Worm (Caenorhabditis elegans): ENCODE results near the gene F14F7.4.

The F14F7.4 gene

DNA sequence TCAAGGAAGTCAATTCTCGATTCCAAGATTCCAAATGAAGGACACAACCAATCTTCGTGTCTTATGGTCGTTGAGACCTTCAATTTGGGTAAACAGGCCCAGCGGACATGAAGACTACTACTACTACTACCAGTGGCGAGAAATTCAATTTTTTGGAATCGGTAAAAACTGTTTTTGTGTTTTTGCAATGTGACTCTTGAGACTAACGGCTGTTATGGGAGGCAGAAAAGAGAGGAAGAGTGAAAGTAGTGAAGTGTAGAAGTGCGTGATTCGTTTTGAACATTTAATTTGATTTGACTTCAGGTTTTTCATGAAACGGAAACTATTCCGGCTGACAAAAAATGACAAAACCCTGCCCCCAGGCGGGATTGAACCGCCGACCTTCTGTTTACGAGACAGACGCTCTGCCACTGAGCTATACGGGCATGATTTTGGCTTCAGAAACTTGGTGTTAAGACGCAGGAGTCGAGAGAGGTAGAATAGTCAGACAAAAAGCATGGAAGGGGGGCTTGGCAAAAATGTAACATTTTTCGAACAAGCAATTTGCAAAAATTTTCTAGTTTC is 13.7 kb downstream of the F14F7.4 start:
- peak; percentile 51 for TF ChIP-seq dao-5 (tag; optimal IDR thresholded peaks at IDR 0.05)
- TF ChIP-seq W03F9.2 (tag; optimal IDR thresholded peaks at IDR 0.05): peak; percentile 56
- TF ChIP-seq him-1 (tag; optimal IDR thresholded peaks at IDR 0.05): peak; percentile 6

ce11 chrIII:13013912-13014311 is 15.6 kb downstream of the F14F7.4 start:
- TF ChIP-seq him-1 (tag; optimal IDR thresholded peaks at IDR 0.05) (no peak), W03F9.2 (tag; optimal IDR thresholded peaks at IDR 0.05) (no peak), dao-5 (tag; optimal IDR thresholded peaks at IDR 0.05) (no peak)

DNA sequence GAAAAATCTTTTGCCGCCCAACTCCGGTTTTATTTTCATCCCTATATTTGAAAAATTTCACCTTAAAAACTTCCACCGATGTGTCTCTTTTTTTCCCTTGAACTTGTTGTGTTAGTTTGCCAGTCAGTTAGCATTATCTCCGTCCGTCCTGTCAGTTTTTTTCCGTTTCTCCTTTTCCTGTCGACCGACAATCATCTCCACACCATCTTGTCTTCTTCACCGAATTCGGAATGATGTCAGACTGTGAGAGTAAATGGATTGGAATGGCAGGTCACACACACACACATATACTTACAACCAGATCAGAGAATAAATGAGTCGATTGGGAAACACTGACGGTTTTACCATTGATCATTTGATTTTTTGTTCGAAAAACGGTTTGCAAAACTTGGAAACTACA is 17.6 kb downstream of the F14F7.4 start:
- TF ChIP-seq him-1 (tag; optimal IDR thresholded peaks at IDR 0.05) (no peak), W03F9.2 (tag; optimal IDR thresholded peaks at IDR 0.05) (no peak), dao-5 (tag; optimal IDR thresholded peaks at IDR 0.05) (no peak)

- TF ChIP-seq W03F9.2 (tag; optimal IDR thresholded peaks at IDR 0.05): no peak
- TF ChIP-seq dao-5 (tag; optimal IDR thresholded peaks at IDR 0.05): no peak
- TF ChIP-seq him-1 (tag; optimal IDR thresholded peaks at IDR 0.05): no peak
These were observed 24.3 kb downstream of the F14F7.4 start, which contains the start of gene snf-7 for ce11 chrIII:13005161-13005560. snf-7 (plus strand) TSS chrIII:13005461.

DNA sequence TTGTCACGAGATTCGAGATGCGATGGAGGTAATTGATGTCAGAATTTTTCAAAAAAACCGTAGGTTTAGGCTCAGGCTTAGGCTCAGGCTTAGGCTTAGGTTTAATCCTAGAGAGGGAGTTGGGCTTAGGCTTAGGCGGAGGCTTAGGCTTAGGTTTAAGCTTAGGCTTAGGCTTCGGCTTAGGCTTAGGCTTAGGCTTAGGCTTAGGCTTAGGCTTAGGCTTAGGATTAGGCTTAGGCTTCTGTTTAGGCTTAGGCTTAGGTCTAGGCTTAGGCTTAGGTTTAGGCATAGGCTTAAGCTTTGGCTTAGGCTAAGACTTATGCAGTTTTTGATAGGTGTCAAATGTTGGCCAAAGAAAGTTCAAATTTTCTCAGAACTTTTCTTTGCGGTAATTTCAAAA is 25.2 kb downstream of the F14F7.4 start:
- no peak for TF ChIP-seq dao-5 (tag; optimal IDR thresholded peaks at IDR 0.05)
- no peak for TF ChIP-seq him-1 (tag; optimal IDR thresholded peaks at IDR 0.05)
- no peak for TF ChIP-seq W03F9.2 (tag; optimal IDR thresholded peaks at IDR 0.05)

DNA sequence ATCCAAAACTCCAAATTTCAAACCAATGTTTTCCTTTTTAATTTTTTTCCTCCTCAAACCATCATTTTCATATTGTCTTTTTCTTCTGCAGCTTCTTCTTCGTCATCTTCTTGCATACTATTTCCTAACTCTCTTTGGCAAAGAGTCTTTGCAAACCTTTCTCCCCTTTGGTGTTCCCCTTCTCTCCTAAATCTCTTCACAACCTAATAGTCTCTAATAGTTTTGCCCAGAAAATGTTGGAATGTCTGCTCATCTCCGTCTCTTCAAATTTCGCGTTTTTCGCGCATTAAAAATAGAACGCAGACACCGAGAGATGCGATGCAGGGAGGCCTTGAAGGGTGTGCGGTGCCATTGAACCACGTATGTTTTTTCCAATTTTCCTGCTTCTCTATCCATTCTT is 27.4 kb downstream of the F14F7.4 start, which contains the start of gene ZK1010.10:
TSS of gene ZK1010.10 (plus strand) at position 286 of the 400 bp plus-strand sequence.
- TF ChIP-seq W03F9.2 (tag; optimal IDR thresholded peaks at IDR 0.05) (no peak), dao-5 (tag; optimal IDR thresholded peaks at IDR 0.05) (no peak), him-1 (tag; optimal IDR thresholded peaks at IDR 0.05) (no peak)

DNA sequence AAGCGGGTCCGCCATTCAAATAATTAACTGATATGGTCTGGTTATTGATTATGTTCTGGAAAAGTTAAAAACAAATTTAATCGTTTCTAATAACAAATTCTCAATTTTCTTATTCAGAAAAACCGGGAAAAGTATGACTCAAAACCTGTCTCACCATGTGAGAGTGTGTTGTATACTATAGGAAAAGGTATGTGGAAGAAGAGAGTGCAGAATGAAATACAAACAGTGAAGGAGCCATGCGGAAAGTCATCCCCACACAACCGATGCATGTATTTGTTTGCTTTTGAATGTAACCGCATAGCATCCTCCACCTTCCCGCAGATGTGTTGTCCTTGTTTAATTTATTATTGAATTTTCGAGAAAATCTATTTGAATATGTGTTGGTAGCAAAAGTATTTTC is 29.1 kb downstream of the F14F7.4 start, which contains the start of gene ZK1010.8:
TSS of gene ZK1010.8 (minus strand) at position 214 of the 400 bp plus-strand sequence.
- TF ChIP-seq him-1 (tag; optimal IDR thresholded peaks at IDR 0.05) (no peak), dao-5 (tag; optimal IDR thresholded peaks at IDR 0.05) (no peak), W03F9.2 (tag; optimal IDR thresholded peaks at IDR 0.05) (no peak)

ce11 chrIII:12998252-12998651 is 31.3 kb downstream of the F14F7.4 start:
- TF ChIP-seq W03F9.2 (tag; optimal IDR thresholded peaks at IDR 0.05) (no peak), dao-5 (tag; optimal IDR thresholded peaks at IDR 0.05) (no peak), him-1 (tag; optimal IDR thresholded peaks at IDR 0.05) (no peak)

DNA sequence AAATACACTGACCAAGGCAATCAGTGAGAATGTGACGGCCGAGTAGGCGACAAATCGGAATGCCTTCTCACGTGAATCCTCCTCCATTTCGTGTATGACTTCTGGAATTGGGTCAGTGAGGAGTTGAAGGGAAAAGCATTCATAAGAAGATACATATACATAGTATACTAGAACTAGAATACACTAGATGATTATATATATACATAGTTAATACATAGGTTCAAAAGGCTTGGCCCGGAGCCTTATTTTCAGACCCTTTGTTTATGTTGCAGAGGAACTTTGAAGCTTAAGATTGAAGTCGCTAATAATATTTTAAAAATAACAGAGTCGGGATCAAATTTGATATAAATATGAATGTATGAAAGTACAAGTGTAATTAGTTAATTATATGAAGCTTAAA is 35.9 kb downstream of the F14F7.4 start, which contains the start of gene col-97:
TSS of gene col-97 (minus strand) at position 101 of the 400 bp plus-strand sequence.
- no peak for TF ChIP-seq dao-5 (tag; optimal IDR thresholded peaks at IDR 0.05)
- TF ChIP-seq W03F9.2 (tag; optimal IDR thresholded peaks at IDR 0.05): no peak

DNA sequence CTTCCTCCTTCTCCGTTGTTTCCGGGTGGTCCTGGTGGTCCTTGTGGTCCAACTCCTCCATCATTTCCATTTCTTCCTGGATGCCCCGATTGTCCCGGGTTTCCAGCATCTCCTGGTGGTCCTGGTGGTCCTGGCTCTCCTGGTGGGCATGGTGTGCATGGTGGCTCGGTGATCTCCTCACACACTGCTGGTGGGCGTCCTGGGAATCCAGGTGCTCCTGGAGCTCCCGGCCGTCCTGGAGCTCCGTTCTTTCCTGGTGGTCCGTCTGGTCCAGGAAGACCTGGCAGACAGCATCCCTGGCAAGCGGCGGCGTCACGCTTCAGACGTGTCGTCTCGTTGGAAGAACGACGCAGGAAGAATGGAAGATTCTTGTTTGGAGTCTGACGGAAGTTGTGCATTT is 36.5 kb downstream of the F14F7.4 start:
- TF ChIP-seq him-1 (tag; optimal IDR thresholded peaks at IDR 0.05) (no peak), W03F9.2 (tag; optimal IDR thresholded peaks at IDR 0.05) (no peak), dao-5 (tag; optimal IDR thresholded peaks at IDR 0.05) (no peak)

DNA sequence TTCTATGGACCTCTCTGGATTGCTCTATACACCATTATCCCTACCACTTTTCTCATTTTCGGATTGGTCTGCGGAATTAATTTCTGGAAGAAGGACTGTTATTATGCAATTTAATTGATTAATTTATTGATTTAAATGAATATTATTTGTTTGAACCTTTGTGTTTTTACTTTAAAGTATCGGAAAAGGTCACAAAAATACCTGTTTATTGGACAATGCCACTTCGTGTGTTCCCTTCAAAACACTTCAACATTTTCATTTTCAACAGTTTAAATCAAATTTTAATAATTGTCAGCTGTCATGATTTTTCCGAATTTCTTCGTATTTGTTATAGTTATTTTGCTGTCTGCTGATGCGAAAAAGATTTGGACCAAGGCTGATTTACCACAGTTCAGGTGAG is 38.5 kb downstream of the F14F7.4 start, which contains the start of gene ZK1010.12:
TSS of gene ZK1010.12 (plus strand) at position 301 of the 400 bp plus-strand sequence.
- TF ChIP-seq him-1 (tag; optimal IDR thresholded peaks at IDR 0.05) (no peak), dao-5 (tag; optimal IDR thresholded peaks at IDR 0.05) (no peak), W03F9.2 (tag; optimal IDR thresholded peaks at IDR 0.05) (no peak)

DNA sequence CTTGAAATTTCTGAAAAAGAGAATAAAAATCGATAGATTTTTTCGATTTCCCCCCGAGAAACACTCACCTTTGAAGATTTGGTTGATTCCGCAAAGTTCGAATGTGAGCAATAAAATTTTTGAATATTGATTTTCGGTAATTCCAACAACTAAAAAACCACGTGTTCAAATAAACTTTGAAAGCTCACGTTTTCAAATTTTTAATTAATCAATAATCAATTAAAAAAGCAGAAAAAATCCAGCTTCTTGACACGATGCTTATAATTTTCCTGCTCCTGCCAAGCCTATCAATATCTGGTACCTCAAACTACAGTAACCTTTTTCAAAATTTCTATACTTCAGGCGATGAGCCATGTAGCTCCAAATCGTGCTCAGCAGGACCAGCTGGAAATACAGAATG is 42.1 kb downstream of the F14F7.4 start, which contains the start of gene ZK1010.5:
TSS of gene ZK1010.5 (minus strand) at position 101 of the 400 bp plus-strand sequence.
- TF ChIP-seq W03F9.2 (tag; optimal IDR thresholded peaks at IDR 0.05) (no peak), him-1 (tag; optimal IDR thresholded peaks at IDR 0.05) (no peak), dao-5 (tag; optimal IDR thresholded peaks at IDR 0.05) (no peak)

- no peak for TF ChIP-seq dao-5 (tag; optimal IDR thresholded peaks at IDR 0.05)
- TF ChIP-seq him-1 (tag; optimal IDR thresholded peaks at IDR 0.05): no peak
- no peak for TF ChIP-seq W03F9.2 (tag; optimal IDR thresholded peaks at IDR 0.05)
These were observed 48.7 kb downstream of the F14F7.4 start, which contains the start of gene ZK1010.4 for ce11 chrIII:12980770-12981169. ZK1010.4 (plus strand) TSS chrIII:12981070.

DNA sequence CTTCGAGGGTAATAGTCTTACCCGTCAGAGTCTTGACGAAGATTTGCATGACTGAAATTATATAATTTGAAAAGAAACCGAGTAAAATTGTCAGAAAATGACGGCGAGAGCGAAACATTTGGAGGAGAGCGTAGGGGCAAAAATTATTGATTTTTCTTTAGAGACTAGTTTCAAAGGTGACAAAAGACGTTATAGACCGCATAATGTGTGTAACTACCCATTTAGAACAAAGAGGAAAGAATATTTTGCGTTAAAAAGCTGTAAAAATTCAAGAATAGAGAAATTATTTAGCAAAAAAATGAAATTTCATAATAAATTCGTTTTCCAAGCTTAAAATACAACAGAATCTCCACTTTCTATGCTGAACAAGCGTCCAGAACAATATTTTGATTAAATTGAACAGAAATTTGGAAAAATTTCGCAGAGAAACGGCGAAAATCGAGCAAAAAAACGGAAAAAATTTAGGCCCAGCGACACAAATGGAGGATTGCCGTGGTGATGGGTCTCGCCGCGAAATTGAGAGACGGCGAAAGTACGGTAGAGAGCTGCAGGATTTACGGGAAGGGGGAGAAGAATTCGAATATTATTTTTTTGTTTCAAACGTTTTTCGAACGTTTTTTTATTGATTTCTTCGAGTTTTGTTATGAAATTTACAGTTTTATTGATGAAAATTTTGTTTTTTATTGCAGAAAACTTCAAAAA is 50.9 kb downstream of the F14F7.4 start, which contains the start of the genes ubq-2 and frg-1:
TSS of gene ubq-2 (minus strand) at position 51 of the 702 bp plus-strand sequence.
TSS of gene frg-1 (plus strand) at position 690 of the 702 bp plus-strand sequence.
- TF ChIP-seq dao-5 (tag; optimal IDR thresholded peaks at IDR 0.05) (no peak), W03F9.2 (tag; optimal IDR thresholded peaks at IDR 0.05) (peak; percentile 78), him-1 (tag; optimal IDR thresholded peaks at IDR 0.05) (peak; percentile 59)

Data from whole organism, L4/young adult.